Worm (Caenorhabditis elegans): ENCODE data around the gene pqn-42.

DNA sequence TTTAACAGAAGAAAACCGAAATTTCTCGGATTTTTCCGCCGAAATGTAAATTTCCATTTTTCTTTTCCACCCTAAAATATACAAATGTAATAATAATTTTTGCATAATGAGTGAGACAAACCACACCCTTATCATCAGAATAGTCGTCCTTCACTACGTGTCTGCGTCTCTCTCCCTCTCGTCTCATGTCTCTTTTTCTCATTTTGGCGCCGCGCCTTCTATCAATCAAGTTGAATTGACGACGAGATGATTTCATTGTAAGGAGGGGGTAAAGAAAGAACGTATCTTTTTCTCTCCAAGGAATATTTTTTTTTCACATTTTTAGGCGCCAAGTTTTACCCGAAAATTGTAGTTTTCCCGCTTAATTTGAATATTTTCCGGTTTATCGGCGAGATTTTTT is 16.5 kb downstream of the pqn-42 start:
- TF ChIP-seq flt-1 (GFP tag; IDR thresholded peaks at IDR 0.05) (no peak), T22C8.4 (GFP tag; IDR thresholded peaks at IDR 0.05) (no peak)

All from whole organism, midembryonic.